ENCODE assay signal across 4 fruit fly cellular contexts in the genomic region with DNA sequence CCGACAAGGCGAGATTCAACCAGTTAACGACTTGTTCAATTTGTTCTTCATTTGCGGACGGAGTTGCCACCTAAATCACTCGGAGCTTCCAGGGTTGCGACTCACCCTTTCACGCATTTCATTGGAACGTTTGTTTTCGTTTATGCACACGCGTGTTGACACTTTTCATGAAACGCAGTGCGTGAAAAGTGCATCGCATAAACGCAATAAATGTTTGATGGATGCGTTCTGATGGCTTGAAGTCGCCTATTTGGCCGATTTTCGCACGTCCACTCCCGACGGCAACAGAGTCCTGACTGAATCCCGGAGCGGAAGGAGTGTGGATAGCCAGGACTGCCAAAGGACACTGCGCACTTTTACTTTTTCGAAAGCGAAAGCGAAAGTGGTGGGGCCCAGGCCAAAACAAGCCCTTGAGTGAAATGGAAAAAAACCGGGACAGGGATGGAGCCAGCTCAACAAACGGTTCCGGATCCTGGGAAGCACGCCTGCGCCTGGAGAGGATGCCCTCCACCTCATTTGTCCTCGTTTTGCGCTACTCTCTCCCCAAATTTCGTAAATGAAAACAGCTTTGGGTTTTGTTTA.
TF ChIP-seq lines count a peak whose summit lies in the region.

Gene Teh4, minus strand, starts transcription at position 290 of the 582 bp plus-strand sequence.

- TF ChIP-seq CTCF in whole organism, embryonic (GFP tag; optimal IDR thresholded peaks at IDR 0.05; lab: Kevin White, UChicago): no peak

TF ChIP-seq in whole organism, adult, 20 proteins besides CTCF, POLR2A, EP300 and RAD21:
- TF ChIP-seq CG11617 (GFP tag; optimal IDR thresholded peaks at IDR 0.05; lab: Kevin White, UChicago) (no peak), CG5204 (GFP tag; optimal IDR thresholded peaks at IDR 0.05; lab: Kevin White, UChicago) (peak; percentile 27), CG33017 (tag; optimal IDR thresholded peaks at IDR 0.05; lab: Kevin White, UChicago) (no peak), pad (GFP tag; optimal IDR thresholded peaks at IDR 0.05; lab: Kevin White, UChicago) (no peak), CG7045 (GFP tag; optimal IDR thresholded peaks at IDR 0.05; lab: Kevin White, UChicago) (peak; percentile 0), ovo (GFP tag; optimal IDR thresholded peaks at IDR 0.05; lab: Kevin White, UChicago) (no peak), cnc (optimal IDR thresholded peaks at IDR 0.05; lab: Kevin White, UChicago) (no peak), CG1620 (GFP tag; optimal IDR thresholded peaks at IDR 0.05; lab: Kevin White, UChicago) (no peak), toe (GFP tag; optimal IDR thresholded peaks at IDR 0.05; lab: Kevin White, UChicago) (peak; percentile 8), Crg-1 (GFP tag; optimal IDR thresholded peaks at IDR 0.05; lab: Kevin White, UChicago) (no peak), kay (GFP tag; lab: Kevin White, UChicago; ENCODE audit: borderline replicate concordance) (no peak), cic (GFP tag; optimal IDR thresholded peaks at IDR 0.05; lab: Kevin White, UChicago) (no peak), CG7101 (tag; optimal IDR thresholded peaks at IDR 0.05; lab: Kevin White, UChicago) (no peak), Clk (GFP tag; optimal IDR thresholded peaks at IDR 0.05; lab: Kevin White, UChicago) (no peak), bab1 (GFP tag; optimal IDR thresholded peaks at IDR 0.05; lab: Kevin White, UChicago) (no peak), CG12768 (GFP tag; optimal IDR thresholded peaks at IDR 0.05; lab: Kevin White, UChicago) (no peak), tj (GFP tag; optimal IDR thresholded peaks at IDR 0.05; lab: Kevin White, UChicago) (no peak), Hr96 (GFP tag; optimal IDR thresholded peaks at IDR 0.05; lab: Kevin White, UChicago) (no peak), Mnt (GFP tag; optimal IDR thresholded peaks at IDR 0.05; lab: Kevin White, UChicago) (no peak), CG14711 (tag; optimal IDR thresholded peaks at IDR 0.05; lab: Kevin White, UChicago) (no peak)

TF ChIP-seq in whole organism, embryonic, 481 proteins besides CTCF, POLR2A, EP300 and RAD21 (continues in another document):
- TF ChIP-seq CG17912 (GFP tag; optimal IDR thresholded peaks at IDR 0.05; lab: Kevin White, UChicago): no peak
- TF ChIP-seq Trl (optimal IDR thresholded peaks at IDR 0.05; lab: Kevin White, UChicago): peak in 1 of 2 experiments; percentile 22
- TF ChIP-seq Trl (GFP tag; optimal IDR thresholded peaks at IDR 0.05; lab: Kevin White, UChicago): no peak
- no peak for TF ChIP-seq CG2120 (GFP tag; optimal IDR thresholded peaks at IDR 0.05; lab: Kevin White, UChicago)
- no peak for TF ChIP-seq tup (GFP tag; optimal IDR thresholded peaks at IDR 0.05; lab: Kevin White, UChicago)
- no peak for TF ChIP-seq CG33557 (GFP tag; optimal IDR thresholded peaks at IDR 0.05; lab: Kevin White, UChicago)
- peak; percentile 81 for TF ChIP-seq CG15601 (tag; optimal IDR thresholded peaks at IDR 0.05; lab: Kevin White, UChicago)
- TF ChIP-seq sens (GFP tag; lab: Kevin White, UChicago): no peak
- TF ChIP-seq CG11398 (GFP tag; optimal IDR thresholded peaks at IDR 0.05; lab: Kevin White, UChicago): no peak
- TF ChIP-seq ind (GFP tag; optimal IDR thresholded peaks at IDR 0.05; lab: Kevin White, UChicago): no peak
- TF ChIP-seq CG18599 (GFP tag; optimal IDR thresholded peaks at IDR 0.05; lab: Kevin White, UChicago): peak; percentile 7
- TF ChIP-seq HmgZ (tag; optimal IDR thresholded peaks at IDR 0.05; lab: Kevin White, UChicago): no peak
- TF ChIP-seq amos (GFP tag; IDR thresholded peaks at IDR 0.05; lab: Robert Waterston, UW; ENCODE audit: partially characterized antibody): 0 out of 2 replicates have a peak, but pooled peaks have one; percentile 12
- no peak for TF ChIP-seq CG14014 (GFP tag; IDR thresholded peaks at IDR 0.05; lab: Robert Waterston, UW)
- no peak for TF ChIP-seq Tbp (GFP tag; optimal IDR thresholded peaks at IDR 0.05; lab: Kevin White, UChicago)
- no peak for TF ChIP-seq otp (GFP tag; IDR thresholded peaks at IDR 0.05; lab: Robert Waterston, UW)
- TF ChIP-seq CG15011 (GFP tag; optimal IDR thresholded peaks at IDR 0.05; lab: Kevin White, UChicago): no peak
- TF ChIP-seq mirr (GFP tag; optimal IDR thresholded peaks at IDR 0.05; lab: Kevin White, UChicago): no peak
- TF ChIP-seq hkb (optimal IDR thresholded peaks at IDR 0.05; lab: Kevin White, UChicago): no peak
- TF ChIP-seq hkb (GFP tag; IDR thresholded peaks at IDR 0.05; lab: Robert Waterston, UW): no peak
- TF ChIP-seq ato (GFP tag; IDR thresholded peaks at IDR 0.05; lab: Robert Waterston, UW; ENCODE audit: partially characterized antibody): no peak
- no peak for TF ChIP-seq tap (tag; optimal IDR thresholded peaks at IDR 0.05; lab: Kevin White, UChicago)
- TF ChIP-seq vvl (GFP tag; IDR thresholded peaks at IDR 0.05; lab: Robert Waterston, UW): no peak

TF ChIP-seq in whole organism, prepupa, 60 proteins besides CTCF, POLR2A, EP300 and RAD21 (continues in another document):
- no peak for TF ChIP-seq Hr38 (GFP tag; optimal IDR thresholded peaks at IDR 0.05; lab: Kevin White, UChicago)
- no peak for TF ChIP-seq CG11762 (GFP tag; optimal IDR thresholded peaks at IDR 0.05; lab: Kevin White, UChicago; ENCODE audit: insufficient read depth)
- peak; percentile 44 for TF ChIP-seq CG9139 (GFP tag; optimal IDR thresholded peaks at IDR 0.05; lab: Kevin White, UChicago)
- no peak for TF ChIP-seq vri (GFP tag; optimal IDR thresholded peaks at IDR 0.05; lab: Kevin White, UChicago)
- TF ChIP-seq ss (GFP tag; optimal IDR thresholded peaks at IDR 0.05; lab: Kevin White, UChicago): peak in 1 of 2 experiments; percentile 72
- TF ChIP-seq CG8119 (GFP tag; IDR thresholded peaks at IDR 0.05; lab: Robert Waterston, UW): 0 out of 3 replicates have a peak, but pooled peaks have one; percentile 21
- peak; percentile 61 for TF ChIP-seq CG6808 (GFP tag; optimal IDR thresholded peaks at IDR 0.05; lab: Kevin White, UChicago)
- TF ChIP-seq CG16779 (tag; optimal IDR thresholded peaks at IDR 0.05; lab: Kevin White, UChicago): no peak
- no peak for TF ChIP-seq Met (GFP tag; optimal IDR thresholded peaks at IDR 0.05; lab: Kevin White, UChicago)
- TF ChIP-seq OdsH (GFP tag; optimal IDR thresholded peaks at IDR 0.05; lab: Kevin White, UChicago): no peak
- no peak for TF ChIP-seq fkh (GFP tag; optimal IDR thresholded peaks at IDR 0.05; lab: Kevin White, UChicago)
- no peak for TF ChIP-seq achi (GFP tag; optimal IDR thresholded peaks at IDR 0.05; lab: Kevin White, UChicago)
- no peak for TF ChIP-seq Gug (GFP tag; IDR thresholded peaks at IDR 0.05; lab: Robert Waterston, UW)
- TF ChIP-seq CG1621 (tag; optimal IDR thresholded peaks at IDR 0.05; lab: Kevin White, UChicago): peak; percentile 38
- TF ChIP-seq fd59A (GFP tag; optimal IDR thresholded peaks at IDR 0.05; lab: Kevin White, UChicago): peak; percentile 24
- peak; percentile 46 for TF ChIP-seq svp (GFP tag; lab: Kevin White, UChicago)
- no peak for TF ChIP-seq CG8632 (GFP tag; optimal IDR thresholded peaks at IDR 0.05; lab: Kevin White, UChicago)
- no peak for TF ChIP-seq lz (GFP tag; optimal IDR thresholded peaks at IDR 0.05; lab: Kevin White, UChicago)
- no peak for TF ChIP-seq Eip75B (GFP tag; optimal IDR thresholded peaks at IDR 0.05; lab: Kevin White, UChicago)
- peak; percentile 50 for TF ChIP-seq Ets96B (tag; optimal IDR thresholded peaks at IDR 0.05; lab: Kevin White, UChicago)
- no peak for TF ChIP-seq CG6276 (GFP tag; optimal IDR thresholded peaks at IDR 0.05; lab: Kevin White, UChicago)
- no peak for TF ChIP-seq Sox15 (GFP tag; optimal IDR thresholded peaks at IDR 0.05; lab: Kevin White, UChicago)
- no peak for TF ChIP-seq Smox (GFP tag; optimal IDR thresholded peaks at IDR 0.05; lab: Kevin White, UChicago)
- peak; percentile 45 for TF ChIP-seq spab (GFP tag; optimal IDR thresholded peaks at IDR 0.05; lab: Kevin White, UChicago)

TF ChIP-seq in whole organism, pupa, 21 proteins besides CTCF, POLR2A, EP300 and RAD21:
- TF ChIP-seq CG8159 (tag; optimal IDR thresholded peaks at IDR 0.05; lab: Kevin White, UChicago) (peak; percentile 47), CG34367 (tag; optimal IDR thresholded peaks at IDR 0.05; lab: Kevin White, UChicago) (no peak), CG4496 (GFP tag; IDR thresholded peaks at IDR 0.05; lab: Robert Waterston, UW) (peak; percentile 51; the same call in 2 of the 3 replicates), CG14655 (GFP tag; optimal IDR thresholded peaks at IDR 0.05; lab: Kevin White, UChicago) (peak; percentile 62)
